Worm (Caenorhabditis elegans) whole organism, L3 larva: Measurements from ENCODE around the gene F59E11.7.

ENCODE experiments used
- R02D3.7 ChIP-seq: fragments of 150-350 bp; optimal IDR thresholded peaks from 2 replicates; lab custom pipeline; 2014; ENCODE audit warnings: missing biosample characterization, missing genetic modification characterization
- aly-2 ChIP-seq: fragments of 150-350 bp; optimal IDR thresholded peaks from 2 replicates; lab custom pipeline; 2014; ENCODE audit warnings: missing biosample characterization, missing genetic modification characterization
- ama-1 ChIP-seq: fragments of 150-350 bp; optimal IDR thresholded peaks from 2 replicates; lab custom pipeline; 2018
- ceh-16 ChIP-seq: sonication (generic microtip); optimal IDR thresholded peaks from 2 replicates; lab custom pipeline; 2017; ENCODE audit warnings: missing biosample characterization, missing genetic modification characterization
- ceh-28 ChIP-seq: fragments of 150-350 bp; optimal IDR thresholded peaks from 2 replicates; lab custom pipeline; 2014; ENCODE audit warnings: missing biosample characterization, missing genetic modification reagents, missing genetic modification characterization
- ceh-82 ChIP-seq: fragments of 150-350 bp; optimal IDR thresholded peaks from 2 replicates; lab custom pipeline; 2014; ENCODE audit warnings: missing biosample characterization, missing genetic modification characterization
- ceh-9 ChIP-seq: sonication (generic microtip); optimal IDR thresholded peaks from 2 replicates; lab custom pipeline; 2018; ENCODE audit warnings: missing biosample characterization, missing genetic modification characterization
- daf-12 ChIP-seq: fragments of 150-350 bp; optimal IDR thresholded peaks from 2 replicates; lab custom pipeline; 2014; ENCODE audit warnings: missing biosample characterization, missing genetic modification reagents, missing genetic modification characterization
- egl-5 ChIP-seq: fragments of 150-350 bp; optimal IDR thresholded peaks from 2 replicates; lab custom pipeline; 2017; ENCODE audit warnings: missing biosample characterization, missing genetic modification reagents, missing genetic modification characterization, inconsistent platforms
- elt-1 ChIP-seq: fragments of 150-350 bp; optimal IDR thresholded peaks from 2 replicates; lab custom pipeline; 2014; ENCODE audit warnings: missing biosample characterization, missing genetic modification characterization
- elt-2 ChIP-seq: sonication (generic microtip); optimal IDR thresholded peaks from 2 replicates; lab custom pipeline; 2016; ENCODE audit warnings: missing genetic modification reagents, mild to moderate bottlenecking, missing genetic modification characterization, missing compliant biosample characterization
- fkh-10 ChIP-seq: sonication (generic microtip); optimal IDR thresholded peaks from 2 replicates; lab custom pipeline; 2017; ENCODE audit warnings: missing biosample characterization, missing genetic modification reagents, missing genetic modification characterization
- fkh-2 ChIP-seq: fragments of 150-350 bp; optimal IDR thresholded peaks from 2 replicates; lab custom pipeline; 2014; ENCODE audit warnings: missing biosample characterization, missing genetic modification reagents, missing genetic modification characterization
- fos-1 ChIP-seq: fragments of 150-350 bp; optimal IDR thresholded peaks from 2 replicates; lab custom pipeline; 2014; ENCODE audit warnings: missing biosample characterization, missing genetic modification characterization
- jun-1 ChIP-seq: fragments of 150-350 bp; optimal IDR thresholded peaks from 2 replicates; lab custom pipeline; 2014; ENCODE audit warnings: missing biosample characterization, missing genetic modification reagents, missing genetic modification characterization
- lin-15B ChIP-seq: fragments of 150-350 bp; optimal IDR thresholded peaks from 2 replicates; lab custom pipeline; 2014; ENCODE audit warnings: missing biosample characterization, missing genetic modification characterization
- lin-39 ChIP-seq: fragments of 150-350 bp; optimal IDR thresholded peaks from 2 replicates; lab custom pipeline; 2018; ENCODE audit warnings: missing biosample characterization, missing genetic modification reagents, missing genetic modification characterization
- lsy-12 ChIP-seq: sonication (generic microtip); optimal IDR thresholded peaks from 2 replicates; lab custom pipeline; 2016; ENCODE audit warnings: mild to moderate bottlenecking, missing genetic modification characterization, missing compliant biosample characterization
- mdl-1 ChIP-seq: fragments of 150-350 bp; optimal IDR thresholded peaks from 2 replicates; lab custom pipeline; 2014; ENCODE audit warnings: missing biosample characterization, missing genetic modification characterization
- nfya-1 ChIP-seq: sonication (generic microtip); optimal IDR thresholded peaks from 2 replicates; lab custom pipeline; 2017; ENCODE audit warnings: missing genetic modification characterization, mild to moderate bottlenecking, missing compliant biosample characterization, antibody characterized with exemption, moderate library complexity; ENCODE audit not compliant: insufficient read depth
- nhr-11 ChIP-seq: fragments of 150-350 bp; optimal IDR thresholded peaks from 2 replicates; lab custom pipeline; 2014; ENCODE audit warnings: missing biosample characterization, missing genetic modification characterization
- nhr-12 ChIP-seq: fragments of 150-350 bp; optimal IDR thresholded peaks from 2 replicates; lab custom pipeline; 2014; ENCODE audit warnings: missing biosample characterization, missing genetic modification characterization
- nhr-23 ChIP-seq: fragments of 150-350 bp; optimal IDR thresholded peaks from 2 replicates; lab custom pipeline; 2014; ENCODE audit warnings: missing biosample characterization, missing genetic modification reagents, missing genetic modification characterization
- nhr-237 ChIP-seq: fragments of 150-350 bp; optimal IDR thresholded peaks from 2 replicates; lab custom pipeline; 2014; ENCODE audit warnings: missing biosample characterization, missing genetic modification characterization
- nhr-25 ChIP-seq: sonication (generic microtip); optimal IDR thresholded peaks from 2 replicates; lab custom pipeline; 2017; ENCODE audit warnings: missing biosample characterization, missing genetic modification characterization
- nhr-28 ChIP-seq: fragments of 150-350 bp; optimal IDR thresholded peaks from 2 replicates; lab custom pipeline; 2014; ENCODE audit warnings: missing biosample characterization, missing genetic modification characterization
- nhr-67 ChIP-seq: fragments of 150-350 bp; optimal IDR thresholded peaks from 2 replicates; lab custom pipeline; 2014; ENCODE audit warnings: missing biosample characterization, missing genetic modification characterization
- nhr-76 ChIP-seq: fragments of 150-350 bp; sonication (generic microtip); optimal IDR thresholded peaks from 5 replicates; lab custom pipeline; 2014; ENCODE audit warnings: missing biosample characterization, missing genetic modification characterization
- nhr-77 ChIP-seq: fragments of 150-350 bp; optimal IDR thresholded peaks from 2 replicates; lab custom pipeline; 2014; ENCODE audit warnings: missing biosample characterization, missing genetic modification characterization
- pha-4 ChIP-seq: fragments of 150-350 bp; optimal IDR thresholded peaks from 2 replicates; lab custom pipeline; 2014; ENCODE audit warnings: missing biosample characterization, missing genetic modification reagents, missing genetic modification characterization
- pqm-1 ChIP-seq: fragments of 150-350 bp; optimal IDR thresholded peaks from 2 replicates; lab custom pipeline; 2017; ENCODE audit warnings: missing biosample characterization, missing genetic modification characterization, inconsistent platforms
- skn-1 ChIP-seq: fragments of 150-350 bp; optimal IDR thresholded peaks from 2 replicates; lab custom pipeline; 2014; ENCODE audit warnings: missing biosample characterization, missing genetic modification characterization
- snpc-4 ChIP-seq: fragments of 150-350 bp; optimal IDR thresholded peaks from 2 replicates; lab custom pipeline; 2014; ENCODE audit warnings: missing biosample characterization, missing genetic modification characterization
- unc-39 ChIP-seq: sonication (generic microtip); optimal IDR thresholded peaks from 4 replicates; lab custom pipeline; 2017; ENCODE audit warnings: missing biosample characterization, missing genetic modification characterization
- ztf-4 ChIP-seq: fragments of 150-350 bp; optimal IDR thresholded peaks from 2 replicates; lab custom pipeline; 2014; ENCODE audit warnings: missing biosample characterization, missing genetic modification characterization

F59E11.7 gene

DNA sequence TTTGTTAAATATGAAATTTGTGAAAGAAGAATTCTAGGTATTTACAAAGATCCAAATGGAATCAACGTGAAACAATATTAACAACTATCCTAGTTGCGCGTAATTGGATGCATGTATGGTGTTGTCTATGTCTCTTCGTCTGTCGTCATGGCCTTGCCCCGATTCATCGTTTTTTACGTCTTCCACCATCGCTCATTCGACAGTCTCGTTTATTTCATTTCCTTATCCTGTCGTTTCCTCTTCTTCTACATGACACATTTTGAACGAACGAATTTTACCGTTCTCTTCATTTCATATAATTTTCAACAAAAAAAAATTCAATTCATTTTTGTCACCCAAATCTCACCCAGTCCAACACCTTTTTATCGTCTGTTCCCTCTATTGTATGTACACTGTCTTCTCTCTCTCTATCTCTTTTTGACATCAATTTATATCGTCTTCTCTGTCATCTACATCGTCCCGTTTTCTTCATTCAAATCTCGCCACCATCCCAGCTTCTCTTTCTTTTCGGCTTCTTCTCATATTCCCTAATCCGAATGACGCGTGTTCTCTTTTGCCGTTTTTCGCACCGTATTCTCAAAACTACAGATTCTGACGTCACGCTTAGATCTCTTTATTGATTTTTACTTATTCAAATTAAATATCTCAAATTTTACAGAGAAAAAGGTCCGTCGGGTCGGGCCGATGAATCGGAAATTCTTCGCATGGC is 33.5 kb upstream of the F59E11.7 start, which contains the start of gene ttc-17:
TSS of gene ttc-17 (plus strand) at position 659 of the 709 bp plus-strand sequence.
- TF ChIP-seq nhr-25 (tag; lab: Kevin White, UChicago) (peak; percentile 65), nhr-12 (tag; lab: Kevin White, UChicago) (no peak)

ce11 chrV:8964055-8964758 is 25.8 kb upstream of the F59E11.7 start, which contains the start of gene nhr-44:
Gene nhr-44, minus strand, starts transcription at chrV:8964105.
- TF ChIP-seq nhr-25 (tag; lab: Kevin White, UChicago) (peak; percentile 78), pha-4 (peak; percentile 46), ceh-82 (tag; lab: Kevin White, UChicago) (no peak)

DNA sequence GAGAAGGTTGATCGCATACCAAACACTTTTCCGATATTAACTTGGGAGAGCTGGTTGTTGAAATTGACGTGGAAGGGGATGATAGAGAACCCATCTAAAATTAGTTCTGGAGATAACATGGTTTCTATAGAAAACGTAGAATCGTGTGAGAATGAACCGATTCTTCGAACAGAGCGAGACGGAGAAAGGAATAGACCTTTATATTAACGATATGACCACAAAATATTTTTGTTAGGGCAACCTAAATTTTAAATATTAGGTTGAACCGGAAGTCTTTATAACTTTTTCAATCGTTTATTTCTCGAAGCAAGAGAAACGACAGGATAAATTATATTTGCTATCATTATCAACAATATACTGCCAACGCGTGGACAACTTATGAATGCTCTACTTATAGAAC is 24.0 kb upstream of the F59E11.7 start, which contains the start of gene nhr-219:
TSS of gene nhr-219 (minus strand) at position 101 of the 400 bp plus-strand sequence.
- TF ChIP-seq pha-4 (no peak), jun-1 (tag; lab: Kevin White, UChicago) (no peak), elt-1 (tag; lab: Kevin White, UChicago) (no peak), ceh-82 (tag; lab: Kevin White, UChicago) (no peak), daf-12 (tag; lab: Kevin White, UChicago) (no peak), nhr-11 (tag; lab: Kevin White, UChicago) (no peak), elt-2 (tag; lab: Kevin White, UChicago) (no peak), mdl-1 (no peak), lin-15B (tag; lab: Kevin White, UChicago) (no peak)

- no peak for TF ChIP-seq nhr-12 (tag; lab: Kevin White, UChicago)
- no peak for TF ChIP-seq aly-2 (tag; lab: Kevin White, UChicago)
- TF ChIP-seq ceh-9 (tag; lab: Kevin White, UChicago), result no peak
- no peak for TF ChIP-seq ztf-4 (tag; lab: Kevin White, UChicago)
- no peak for TF ChIP-seq elt-2 (tag; lab: Kevin White, UChicago)
- TF ChIP-seq skn-1, result no peak
- no peak for TF ChIP-seq elt-1 (tag; lab: Kevin White, UChicago)
Observed at ce11 chrV:8972271-8972670, 17.8 kb upstream of the F59E11.7 start, which contains the start of gene nhr-195. Gene nhr-195, minus strand, starts transcription at chrV:8972371.

DNA sequence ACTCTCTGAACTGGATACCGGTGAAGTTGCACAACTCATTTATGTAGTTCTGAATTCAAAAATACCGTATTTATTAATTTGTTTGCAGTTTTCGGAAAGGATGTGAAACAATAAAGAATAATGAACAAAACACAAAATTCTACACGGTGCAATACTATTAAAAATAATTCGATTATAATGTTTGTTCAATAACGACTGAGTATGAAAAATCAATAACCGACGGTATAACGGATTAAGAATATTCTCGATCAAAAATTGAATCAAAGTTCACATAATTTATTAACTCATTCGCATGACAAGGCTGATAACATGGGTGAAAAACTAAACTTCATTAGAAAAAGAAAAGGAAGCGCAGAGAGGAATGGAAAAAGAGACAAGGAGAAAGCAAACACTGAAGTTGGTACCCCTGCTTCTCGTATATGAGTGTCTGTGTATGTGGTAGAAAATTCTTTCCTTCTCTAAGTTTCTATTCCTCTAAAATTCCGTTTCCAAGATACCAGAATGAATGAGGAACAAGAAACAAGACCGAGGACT is 15.1 kb upstream of the F59E11.7 start, which contains the start of gene nhr-143:
TSS of gene nhr-143 (minus strand) at position 51 of the 534 bp plus-strand sequence.
- TF ChIP-seq nhr-237 (tag; lab: Kevin White, UChicago) (no peak), ceh-28 (tag; lab: Kevin White, UChicago) (peak; percentile 11), egl-5 (tag; lab: Kevin White, UChicago) (no peak), ama-1 (lab: Kevin White, UChicago) (no peak), nhr-25 (tag; lab: Kevin White, UChicago) (peak; percentile 31), pha-4 (peak; percentile 20), elt-2 (tag; lab: Kevin White, UChicago) (peak; percentile 55), pqm-1 (peak; percentile 56)

- TF ChIP-seq pha-4 (no peak), elt-2 (tag; lab: Kevin White, UChicago) (peak; percentile 4), daf-12 (tag; lab: Kevin White, UChicago) (no peak), ceh-82 (tag; lab: Kevin White, UChicago) (no peak), fkh-2 (no peak), ceh-9 (tag; lab: Kevin White, UChicago) (no peak), ama-1 (lab: Kevin White, UChicago) (no peak), nhr-76 (no peak), snpc-4 (no peak), pqm-1 (peak; percentile 55), nhr-67 (no peak), nhr-25 (tag; lab: Kevin White, UChicago) (no peak)
Observed at ce11 chrV:8977895-8978294, 12.1 kb upstream of the F59E11.7 start.

- no peak for TF ChIP-seq nhr-77 (tag; lab: Kevin White, UChicago)
- no peak for TF ChIP-seq fos-1
- no peak for TF ChIP-seq nfya-1 (tag; lab: Kevin White, UChicago)
- no peak for TF ChIP-seq mdl-1
- TF ChIP-seq unc-39, result no peak
- TF ChIP-seq nhr-25 (tag; lab: Kevin White, UChicago), result no peak
- no peak for TF ChIP-seq jun-1 (tag; lab: Kevin White, UChicago)
- TF ChIP-seq nhr-23 (tag; lab: Kevin White, UChicago), result no peak
- TF ChIP-seq nhr-28 (tag; lab: Kevin White, UChicago), result no peak
- TF ChIP-seq elt-1 (tag; lab: Kevin White, UChicago), result no peak
- no peak for TF ChIP-seq nhr-67
- no peak for TF ChIP-seq lin-39 (tag; lab: Kevin White, UChicago)
- TF ChIP-seq nhr-11 (tag; lab: Kevin White, UChicago), result no peak
- TF ChIP-seq R02D3.7 (tag; lab: Kevin White, UChicago), result no peak
- no peak for TF ChIP-seq ceh-16
- no peak for TF ChIP-seq fkh-10 (GFP tag; lab: Kevin White, UChicago)
- no peak for TF ChIP-seq lsy-12 (tag; lab: Kevin White, UChicago)
- TF ChIP-seq fkh-2, result no peak
Observed at ce11 chrV:8980845-8981244, 9.2 kb upstream of the F59E11.7 start, which contains the start of gene str-84. Gene str-84, minus strand, starts transcription at chrV:8980945.
